Fruit fly (Drosophila melanogaster) whole organism, larva: ENCODE measurements around the gene Hpr1.

Source experiments
- noc ChIP-seq: fragments of 200-800 bp; sonication (Bioruptor generic); optimal IDR thresholded peaks from 3 replicates; lab custom pipeline; 2019; ENCODE audit warnings: missing biosample characterization, mild to moderate bottlenecking, missing genetic modification characterization, moderate library complexity

The Hpr1 gene

DNA sequence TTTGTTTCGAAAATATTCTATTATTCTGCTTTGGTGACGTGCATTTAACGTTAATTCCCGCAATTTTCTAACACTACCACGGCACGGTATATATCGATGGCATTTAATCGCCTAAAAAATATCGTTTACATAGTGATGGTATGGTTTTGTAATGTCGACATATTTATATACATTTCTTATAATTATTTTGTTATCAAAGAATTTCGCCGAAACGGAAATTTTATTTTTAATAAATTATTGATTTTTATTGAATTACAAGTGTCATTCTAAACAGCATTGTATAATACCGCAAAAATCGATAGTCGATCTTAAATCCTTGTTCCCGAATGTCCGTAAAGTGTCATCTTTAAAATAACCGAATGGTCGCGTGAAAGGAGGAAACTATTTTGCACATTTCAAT lies 3.2 kb upstream of the Hpr1 start, which contains the start of the genes Sec20 and dgrn:
Gene Sec20, minus strand, starts transcription at position 77 of the 400 bp plus-strand sequence.
Gene dgrn, plus strand, starts transcription at position 160 of the 400 bp plus-strand sequence.
- TF ChIP-seq noc (tag; lab: Kevin White, UChicago): peak; percentile 53

DNA sequence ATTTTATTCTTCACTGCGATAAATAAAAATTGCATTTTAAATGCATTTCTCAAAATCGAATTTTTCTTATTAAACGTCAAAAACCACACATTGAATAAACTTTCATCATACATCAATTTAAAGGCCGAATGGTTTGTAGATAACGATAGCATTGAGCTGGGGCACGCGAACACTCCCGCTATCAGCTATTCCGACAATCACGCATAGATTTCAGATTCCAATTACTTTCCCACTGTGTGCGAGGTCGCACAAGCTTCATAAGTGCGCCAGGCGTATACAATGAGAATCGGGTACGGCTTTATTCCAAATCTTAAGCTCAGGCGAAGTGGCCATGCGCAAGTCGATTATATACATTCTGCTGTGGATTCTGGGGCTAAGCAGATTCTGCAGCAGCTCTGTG lies 510 bp upstream of the Hpr1 start, which contains the start of gene CG46303:
Gene CG46303, plus strand, starts transcription at position 223 of the 400 bp plus-strand sequence.
- peak; percentile 56 for TF ChIP-seq noc (tag; lab: Kevin White, UChicago)

DNA sequence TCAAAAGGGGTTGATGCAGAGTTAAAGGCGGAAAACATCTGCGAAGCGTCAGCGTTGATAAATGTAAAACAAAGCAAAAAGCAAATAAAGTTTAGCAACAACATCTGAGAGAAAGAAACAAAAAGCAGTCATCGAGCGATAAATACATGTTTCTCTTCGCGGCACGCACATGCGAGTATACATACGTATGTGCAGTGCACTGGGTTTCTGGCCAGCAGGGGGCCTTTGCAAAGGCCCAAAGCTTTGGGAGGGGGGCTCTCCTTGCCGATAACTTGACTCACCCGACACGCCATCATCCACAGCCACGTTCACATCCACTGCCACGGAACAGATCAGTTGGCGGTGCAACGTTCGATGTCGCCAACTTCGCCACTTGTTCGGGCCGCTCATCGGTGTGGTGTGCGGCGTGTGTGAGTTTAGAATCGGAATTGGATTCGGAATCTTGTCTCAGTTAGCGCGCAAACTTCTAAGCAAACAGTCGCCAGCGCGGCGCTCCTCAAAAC lies 8.0 kb downstream of the Hpr1 start, which contains the start of gene CG42675:
Gene CG42675, plus strand, starts transcription at position 453 of the 503 bp plus-strand sequence.
- TF ChIP-seq noc (tag; lab: Kevin White, UChicago): no peak

DNA sequence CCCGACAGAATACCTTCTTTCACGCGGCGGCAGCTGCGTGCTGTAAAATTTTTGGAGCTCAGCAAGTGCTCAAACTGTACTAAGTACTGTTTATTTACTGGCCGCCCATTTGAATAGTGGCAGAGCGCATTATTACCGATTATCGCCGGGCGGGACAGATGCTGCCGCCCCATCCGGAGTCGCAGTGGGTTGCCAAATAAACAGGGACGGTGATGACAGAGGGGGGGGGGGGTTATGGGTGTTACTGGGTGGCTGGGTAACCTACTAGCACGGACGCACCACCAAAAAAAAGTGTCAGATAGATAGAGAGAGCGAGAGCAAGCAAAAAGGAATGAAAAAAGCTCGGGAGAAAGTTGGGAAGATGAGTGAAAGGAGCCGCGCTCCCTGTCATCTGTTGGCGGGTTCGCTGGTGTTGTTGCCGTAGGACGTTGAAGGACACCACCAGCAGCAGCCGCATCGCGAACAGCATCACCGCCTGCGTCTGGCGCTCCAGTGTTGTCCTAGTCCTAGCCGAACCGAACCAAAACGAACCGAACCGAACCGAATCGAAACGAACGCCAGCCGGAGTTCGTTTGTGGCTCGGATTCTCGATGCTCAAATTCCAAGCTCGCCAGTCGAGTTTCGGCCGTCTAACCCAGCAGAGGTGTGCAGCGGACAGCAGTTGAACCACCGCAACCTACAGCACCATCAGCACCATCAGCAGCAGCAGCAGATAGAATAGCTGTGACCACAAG lies 19.4 kb downstream of the Hpr1 start, which contains the start of gene CG11000:
Gene CG11000, plus strand, starts transcription at position 626 of the 734 bp plus-strand sequence.
- no peak for TF ChIP-seq noc (tag; lab: Kevin White, UChicago)

DNA sequence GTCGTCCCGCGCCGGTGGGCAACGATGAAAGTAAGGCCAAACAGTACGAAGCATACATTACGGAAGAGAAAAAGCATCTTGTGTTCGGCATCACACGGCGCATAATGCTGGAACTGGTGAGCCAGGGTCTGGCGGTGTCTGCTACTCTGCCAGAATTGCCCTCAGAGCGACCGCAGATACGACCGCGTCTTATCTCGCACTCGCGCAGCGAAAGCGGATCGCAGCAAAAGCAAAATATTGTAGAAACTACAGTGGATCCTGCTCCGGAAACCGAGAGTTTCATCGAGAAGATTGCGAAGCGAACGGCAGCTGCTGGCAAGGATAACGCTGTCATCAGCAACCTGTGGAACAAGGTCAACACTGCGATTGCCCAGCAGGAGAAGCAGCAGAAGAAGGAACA lies 23.5 kb downstream of the Hpr1 start:
- no peak for TF ChIP-seq noc (tag; lab: Kevin White, UChicago)

DNA sequence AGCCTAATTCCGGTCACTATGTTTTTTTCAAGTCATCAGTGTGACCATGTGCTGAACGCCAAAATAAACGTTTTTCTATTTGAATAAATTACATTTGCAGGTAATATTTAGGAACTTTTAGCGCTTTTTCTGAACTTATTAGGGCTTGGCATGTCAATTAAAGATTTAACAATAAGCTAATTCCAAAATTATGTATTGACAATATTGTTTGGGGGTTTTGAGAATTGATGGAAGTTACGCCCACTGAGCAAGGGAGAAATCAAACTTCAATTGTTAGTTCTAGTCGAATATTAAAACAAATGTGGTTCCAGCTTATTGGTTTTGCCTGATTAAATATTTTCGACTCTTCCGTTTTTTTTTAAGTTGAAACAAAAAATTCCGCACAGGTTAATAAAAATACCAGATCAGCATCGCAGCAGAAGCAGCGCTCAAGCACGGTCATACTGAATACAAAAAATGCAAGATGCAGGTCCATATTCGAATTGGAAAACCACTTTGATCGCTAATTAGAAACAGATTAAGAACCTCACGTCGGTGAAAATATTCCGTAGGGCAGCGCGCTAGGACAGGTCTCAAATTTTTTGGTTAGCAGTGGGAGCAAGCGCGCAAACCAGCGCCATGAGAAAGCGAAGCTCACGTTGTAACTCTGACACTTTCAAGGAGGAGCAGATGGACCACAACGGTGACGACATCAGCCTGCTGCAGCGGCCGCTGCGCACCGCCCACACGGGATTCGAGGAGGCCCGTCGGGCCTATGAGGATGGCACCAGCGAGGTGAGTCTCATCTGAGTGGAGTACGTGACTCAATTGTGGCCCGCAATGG lies 26.8 kb downstream of the Hpr1 start, which contains the start of the genes PSMG1 and CG10979:
Gene PSMG1, minus strand, starts transcription at position 51 of the 823 bp plus-strand sequence.
Gene CG10979, plus strand, starts transcription at position 439 of the 823 bp plus-strand sequence.
- no peak for TF ChIP-seq noc (tag; lab: Kevin White, UChicago)

DNA sequence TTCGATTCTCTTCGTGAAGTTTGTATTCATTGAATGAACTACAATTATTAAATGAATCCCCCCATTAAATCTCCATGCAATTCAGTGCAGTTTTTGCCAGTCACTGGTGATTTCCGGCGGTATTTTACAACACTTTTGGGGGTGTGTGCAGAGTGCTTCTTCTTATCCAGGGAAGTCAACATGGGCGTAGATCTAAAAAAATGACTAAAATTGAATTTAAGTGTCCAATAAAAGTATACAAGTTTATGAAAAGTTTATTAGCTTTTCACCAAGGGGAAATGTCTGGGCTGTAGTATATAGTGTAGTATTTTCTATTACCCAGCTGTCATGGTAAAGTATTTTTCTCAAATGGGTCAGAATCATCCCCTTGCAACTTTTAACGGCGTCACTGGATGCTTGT lies 29.7 kb downstream of the Hpr1 start, which contains the start of gene Hpf1:
Gene Hpf1, plus strand, starts transcription at position 383 of the 400 bp plus-strand sequence.
- TF ChIP-seq noc (tag; lab: Kevin White, UChicago): peak; percentile 99

DNA sequence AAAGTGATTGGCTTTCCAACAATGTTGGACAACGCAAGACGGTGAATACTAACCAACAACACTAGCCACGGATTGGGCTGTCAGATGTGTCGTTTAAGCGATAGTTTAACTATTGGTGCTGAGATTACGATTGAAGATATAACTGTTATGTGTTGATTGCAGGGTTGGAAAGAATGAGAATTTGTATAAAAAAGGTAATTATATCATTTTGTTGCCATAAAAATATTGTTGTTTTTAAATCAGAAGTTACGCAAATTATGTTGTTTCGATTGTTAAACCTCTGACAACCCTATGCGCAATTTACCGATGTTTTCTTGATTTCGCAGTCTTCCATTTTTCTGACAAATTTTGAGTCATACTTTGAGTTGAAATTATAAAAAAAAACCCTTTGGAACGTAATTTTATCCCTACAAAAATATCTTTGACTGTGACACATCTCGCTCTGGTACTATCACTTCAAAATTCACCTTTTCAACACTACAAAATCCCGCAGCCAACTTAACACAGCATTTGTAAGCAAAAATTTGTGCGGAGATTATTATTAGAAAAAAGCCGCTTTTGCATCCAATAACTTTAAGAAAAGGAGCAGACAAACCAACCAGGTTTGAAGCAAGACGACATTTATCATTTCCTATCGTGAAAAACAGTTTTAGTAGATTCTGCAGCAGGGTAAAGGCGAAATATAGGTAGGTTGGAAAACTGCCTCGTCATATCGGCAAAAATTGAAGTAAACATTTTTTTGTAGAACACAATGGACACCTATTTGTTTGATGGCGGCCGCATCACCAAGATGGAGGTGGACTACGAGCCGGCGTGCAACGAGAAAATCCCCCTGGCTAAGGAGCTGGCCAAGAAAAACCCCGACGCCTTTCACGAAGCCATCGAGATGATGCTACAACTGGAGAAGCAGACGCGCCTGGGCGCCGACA lies 32.0 kb downstream of the Hpr1 start, which contains the start of the genes Hat1 and Rpn5:
Gene Hat1, minus strand, starts transcription at position 360 of the 929 bp plus-strand sequence.
Gene Rpn5, plus strand, starts transcription at position 469 of the 929 bp plus-strand sequence.
- TF ChIP-seq noc (tag; lab: Kevin White, UChicago): peak; percentile 88

DNA sequence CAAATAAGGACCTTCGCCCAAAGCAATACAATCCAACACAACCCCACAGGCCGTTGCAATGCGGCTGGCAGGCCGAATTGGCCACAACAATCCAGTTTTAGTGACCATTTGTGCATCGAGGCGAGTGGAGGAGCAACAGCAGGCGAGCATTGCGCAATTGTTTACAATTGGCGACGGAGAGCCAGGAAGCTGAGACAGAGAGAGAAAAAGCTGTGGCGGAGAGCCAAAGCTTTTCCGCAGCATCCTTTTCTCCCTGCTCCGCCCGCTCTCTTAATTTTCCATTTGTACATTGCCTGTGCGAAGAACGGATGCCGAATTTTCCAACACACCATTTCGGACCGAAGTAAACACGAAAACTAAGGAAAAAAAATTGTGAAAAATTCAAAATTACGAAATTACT lies 39.8 kb downstream of the Hpr1 start, which contains the start of gene kat-60L1:
Gene kat-60L1, plus strand, starts transcription at position 301 of the 400 bp plus-strand sequence.
- TF ChIP-seq noc (tag; lab: Kevin White, UChicago): no peak

DNA sequence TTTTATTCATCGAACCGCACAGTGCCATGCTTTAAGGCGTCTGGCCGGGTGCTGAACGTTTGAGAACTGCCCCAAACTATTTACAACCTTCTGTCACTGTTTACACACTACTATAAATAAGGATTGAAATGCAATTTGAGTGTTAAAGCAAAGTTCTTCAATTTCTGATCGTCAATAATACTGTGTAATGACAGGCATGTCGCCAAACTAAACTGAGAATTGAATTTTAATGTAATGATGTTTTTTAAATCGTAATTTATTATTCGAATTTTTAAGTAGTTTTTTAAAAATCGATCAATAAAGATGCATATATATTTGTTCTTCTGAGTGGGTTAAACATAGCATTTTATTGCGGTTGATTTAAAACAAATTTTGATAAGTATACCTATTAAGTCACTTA lies 40.3 kb downstream of the Hpr1 start, which contains the start of gene CG2082:
Gene CG2082, minus strand, starts transcription at position 101 of the 400 bp plus-strand sequence.
- no peak for TF ChIP-seq noc (tag; lab: Kevin White, UChicago)

DNA sequence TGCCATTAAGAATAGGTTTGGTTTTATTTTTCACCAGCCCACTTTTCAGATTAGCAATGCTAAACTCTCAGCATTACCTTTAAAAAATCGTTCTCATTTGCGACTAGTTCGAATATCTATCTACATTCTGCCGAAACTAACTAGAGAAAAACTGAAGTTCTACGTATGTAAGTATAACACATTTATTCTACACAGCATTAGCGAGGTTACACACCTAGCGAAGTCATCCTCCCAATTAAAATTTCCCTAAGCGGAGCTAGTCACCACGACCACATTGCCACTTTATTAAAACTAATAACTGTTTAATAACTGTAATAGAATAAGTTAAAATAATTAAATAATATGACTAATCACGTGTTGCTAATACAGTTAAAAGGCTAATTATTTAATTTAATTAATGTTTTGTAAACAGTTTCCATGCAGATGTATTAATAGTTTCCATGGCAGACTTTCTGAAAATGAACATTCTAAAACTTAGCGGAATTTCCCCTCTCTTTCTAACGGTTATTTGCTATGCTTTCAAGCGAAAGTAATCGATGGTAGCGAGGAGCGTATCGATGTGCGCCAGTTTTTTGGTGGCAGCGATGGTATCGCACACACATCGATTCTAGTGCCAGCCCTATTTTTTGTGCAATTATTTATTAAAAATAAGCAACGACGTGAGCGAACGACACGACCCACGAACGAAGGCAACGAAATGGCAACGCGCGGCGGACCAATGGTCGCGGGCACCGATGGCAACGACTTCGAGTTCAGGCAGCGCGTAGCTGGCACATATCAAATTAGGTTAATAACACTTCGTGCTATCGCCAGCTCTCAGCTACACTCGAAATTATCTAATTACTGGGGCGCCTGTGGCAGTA lies 42.3 kb downstream of the Hpr1 start, which contains the start of gene jagn:
Gene jagn, plus strand, starts transcription at position 585 of the 863 bp plus-strand sequence.
- no peak for TF ChIP-seq noc (tag; lab: Kevin White, UChicago)

DNA sequence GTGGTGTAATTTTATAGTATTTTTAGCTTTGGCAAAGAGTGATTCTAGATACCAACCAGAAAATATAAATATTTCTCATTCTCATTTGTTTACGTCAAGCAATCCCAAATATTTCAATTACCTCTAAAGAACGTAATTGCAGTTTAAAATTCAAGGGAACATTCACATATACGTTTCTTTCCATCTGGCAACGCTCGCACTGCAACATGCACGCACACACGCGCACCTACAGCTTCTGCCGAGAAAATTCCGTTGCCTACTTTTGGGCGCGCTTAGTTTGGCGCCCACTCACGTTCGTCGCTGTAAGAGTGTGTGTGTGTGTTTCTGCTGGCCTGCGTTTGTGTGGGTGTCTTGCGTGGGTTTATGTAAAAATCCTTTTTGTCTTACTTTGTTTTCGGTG lies 48.8 kb downstream of the Hpr1 start:
- TF ChIP-seq noc (tag; lab: Kevin White, UChicago): no peak

DNA sequence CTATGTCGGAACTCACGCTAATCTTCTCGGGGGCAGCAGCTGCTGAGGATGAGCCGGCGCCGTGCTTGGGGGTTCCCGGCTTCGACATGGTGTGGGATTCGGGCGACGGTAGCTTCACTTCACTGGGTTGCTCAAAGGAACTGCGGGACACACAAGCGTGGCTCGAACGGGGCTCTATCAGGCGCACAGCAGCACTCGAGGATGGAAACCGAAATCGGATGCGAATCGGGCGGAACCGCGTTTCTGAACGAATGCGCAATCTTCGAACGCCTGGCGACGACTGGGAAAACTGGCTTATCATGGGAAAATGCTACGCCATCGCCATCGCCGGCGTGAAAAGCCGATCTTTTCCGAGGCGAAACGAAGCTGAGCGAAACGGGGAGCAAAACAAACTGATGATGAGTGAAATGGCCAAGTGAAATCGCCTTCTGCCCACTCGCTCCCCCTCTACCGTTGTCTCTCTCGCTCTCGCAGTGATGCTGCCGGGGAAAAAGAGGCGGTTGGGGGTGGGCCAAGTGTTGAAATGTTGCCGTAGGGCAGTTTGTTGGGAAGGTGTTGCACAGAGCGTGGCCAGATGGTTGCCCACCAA lies 49.5 kb downstream of the Hpr1 start:
- no peak for TF ChIP-seq noc (tag; lab: Kevin White, UChicago)
